Fruit fly (Drosophila melanogaster) whole organism, prepupa: ENCODE data around the gene gammaCOP.

Experiments
- CG11902 ChIP-seq: fragments of 200-800 bp; sonication (Bioruptor generic); optimal IDR thresholded peaks from 3 replicates; lab custom pipeline; 2016; ENCODE audit warnings: missing biosample characterization, missing genetic modification characterization
- CG15336 ChIP-seq: fragments of 200-800 bp; sonication (Bioruptor generic); IDR thresholded peaks from 2 replicates; pipeline ENCODE4 v1.3.6; 2022; ENCODE audit warnings: missing biosample characterization, missing genetic modification characterization
- CG16779 ChIP-seq: fragments of 200-800 bp; sonication (Bioruptor generic); optimal IDR thresholded peaks from 3 replicates; lab custom pipeline; 2017; ENCODE audit warnings: missing biosample characterization, mild to moderate bottlenecking, missing genetic modification characterization
- CG8632 ChIP-seq: fragments of 200-800 bp; sonication (Bioruptor generic); optimal IDR thresholded peaks from 3 replicates; lab custom pipeline; 2016; ENCODE audit warnings: missing biosample characterization, missing genetic modification characterization
- Ets21C ChIP-seq: fragments of 200-800 bp; sonication (Bioruptor generic); optimal IDR thresholded peaks from 3 replicates; lab custom pipeline; 2016; ENCODE audit warnings: missing biosample characterization, missing genetic modification characterization
- Ets96B ChIP-seq: fragments of 200-800 bp; optimal IDR thresholded peaks from 2 replicates; lab custom pipeline; 2019; ENCODE audit warnings: missing biosample characterization, mild to moderate bottlenecking, missing genetic modification characterization, moderate library complexity
- Hr39 ChIP-seq: fragments of 200-800 bp; sonication (Bioruptor generic); optimal IDR thresholded peaks from 2 replicates; lab custom pipeline; 2016; ENCODE audit warnings: missing biosample characterization, missing genetic modification characterization
- Hr4 ChIP-seq: fragments of 200-800 bp; sonication (Bioruptor generic); optimal IDR thresholded peaks from 3 replicates; lab custom pipeline; 2016; ENCODE audit warnings: missing biosample characterization, missing genetic modification characterization
- Met ChIP-seq: fragments of 200-800 bp; sonication (Bioruptor generic); optimal IDR thresholded peaks from 3 replicates; lab custom pipeline; 2016; ENCODE audit warnings: missing biosample characterization, missing genetic modification characterization
- OdsH ChIP-seq: fragments of 200-800 bp; sonication (Bioruptor generic); optimal IDR thresholded peaks from 3 replicates; lab custom pipeline; 2016; ENCODE audit warnings: missing biosample characterization, missing genetic modification characterization
- Smox ChIP-seq: fragments of 200-800 bp; sonication (Bioruptor generic); optimal IDR thresholded peaks from 3 replicates; lab custom pipeline; 2016; ENCODE audit warnings: missing biosample characterization, missing genetic modification characterization
- lz ChIP-seq: fragments of 200-800 bp; sonication (Bioruptor generic); optimal IDR thresholded peaks from 3 replicates; lab custom pipeline; 2016; ENCODE audit warnings: missing biosample characterization, missing genetic modification characterization

- TF ChIP-seq CG8632 (peak; percentile 99), Ets21C (peak; percentile 97), CG15336 (peak; percentile 100), Met (peak; percentile 99), CG16779 (peak; percentile 94), Hr4 (GFP tag; lab: Kevin White, UChicago) (peak; percentile 100), Ets96B (tag; lab: Kevin White, UChicago) (peak; percentile 97), lz (peak; percentile 99), Smox (GFP tag; lab: Kevin White, UChicago) (peak; percentile 97), CG11902 (GFP tag; lab: Kevin White, UChicago) (peak; percentile 86), Hr39 (GFP tag; lab: Kevin White, UChicago) (peak; percentile 98), OdsH (peak; percentile 98)
Observed at dm6 chr3R:31588374-31588773, 16.4 kb downstream of the gammaCOP start, which contains the start of gene CG1635.
